Fruit fly (Drosophila melanogaster): ENCODE results near the gene Slu7.

- TF ChIP-seq CG6854 (GFP tag; optimal IDR thresholded peaks at IDR 0.05) (no peak), CG9139 (GFP tag; optimal IDR thresholded peaks at IDR 0.05) (no peak)
These were observed 1.8 kb upstream of the Slu7 start for dm6 chr3R:29040526-29041195.

Measured in whole organism, prepupa.